Fruit fly (Drosophila melanogaster) S2 (cell line): ENCODE data around the gene CG13311.

Experiments used
- CG8478 ChIP-seq: fragments of >200 bp; optimal IDR thresholded peaks from 2 replicates; lab custom pipeline; 2018
- CTCF ChIP-seq, 2 experiments: fragments of >200 bp; optimal IDR thresholded peaks; 2 replicates each; lab custom pipeline; 2018

DNA sequence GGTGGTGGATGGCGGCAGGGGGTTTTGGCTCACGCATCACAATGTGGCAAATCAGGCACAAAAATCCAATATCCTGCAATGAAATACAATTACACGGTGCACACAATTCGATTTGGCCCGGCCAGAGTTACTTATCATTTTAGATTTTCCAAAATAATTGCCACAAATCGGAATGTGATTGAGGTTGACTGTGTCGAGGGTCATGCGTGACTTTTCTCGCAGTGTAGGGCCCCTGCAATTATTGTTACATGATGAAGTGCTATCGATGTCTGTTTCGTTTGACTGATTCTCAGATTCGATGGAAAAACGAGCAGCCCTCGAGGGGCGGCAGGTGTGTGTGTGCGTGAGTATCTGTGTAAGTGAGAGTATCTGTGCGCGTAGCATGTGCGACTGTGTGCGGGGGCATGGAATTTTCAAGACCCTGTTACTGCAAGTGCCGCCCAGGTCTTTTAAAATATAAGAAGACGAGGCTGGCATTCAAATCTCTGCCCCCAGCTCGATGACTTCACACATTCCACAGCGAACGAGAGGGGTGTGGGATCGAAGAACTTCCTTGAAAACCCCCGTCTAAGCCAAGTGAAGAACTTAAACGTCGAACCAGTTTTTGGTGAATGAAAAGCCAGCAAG is 22.6 kb upstream of the CG13311 start:
- no peak for TF ChIP-seq CG8478 (lab: Kevin White, UChicago)
- no peak for TF ChIP-seq CTCF (optimal IDR thresholded peaks at IDR 0.05; lab: Kevin White, UChicago)
